Fruit fly (Drosophila melanogaster): ENCODE results near the gene CG17110.

Gene CG17110

DNA sequence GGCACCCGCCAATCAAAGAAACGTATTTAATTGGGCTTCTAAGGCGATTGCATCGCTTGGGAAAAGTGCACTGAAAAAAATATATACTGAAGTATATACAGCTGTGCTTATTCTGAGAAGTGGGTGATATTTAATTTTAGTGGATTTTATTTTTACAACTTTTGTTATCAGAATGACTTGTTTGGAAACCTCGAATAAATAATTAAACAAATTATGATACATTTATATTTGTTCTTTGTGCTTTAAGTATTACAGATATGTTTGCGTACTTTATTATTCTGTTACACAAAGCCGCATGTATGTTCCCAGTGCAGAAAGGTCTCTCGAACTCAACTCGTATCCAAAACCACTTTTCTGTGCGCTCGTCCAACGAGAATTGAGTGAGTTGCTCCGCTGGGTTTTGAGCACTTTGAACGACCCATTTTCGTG is 42.8 kb upstream of the CG17110 start (continued):
- TF ChIP-seq CG10267 (tag; optimal IDR thresholded peaks at IDR 0.05) (peak; percentile 74), hth (optimal IDR thresholded peaks at IDR 0.05) (no peak), bigmax (GFP tag; optimal IDR thresholded peaks at IDR 0.05) (no peak), psq (GFP tag; optimal IDR thresholded peaks at IDR 0.05) (peak; percentile 21), Stat92E (GFP tag; optimal IDR thresholded peaks at IDR 0.05) (peak in 1 of 3 experiments; percentile 32), YL-1 (GFP tag; optimal IDR thresholded peaks at IDR 0.05) (no peak), CG17612 (GFP tag; IDR thresholded peaks at IDR 0.05) (no peak; the same call in 1 of the 2 replicates), CG2712 (tag; optimal IDR thresholded peaks at IDR 0.05) (peak; percentile 88), salm (tag; optimal IDR thresholded peaks at IDR 0.05) (peak; percentile 30), Ets65A (GFP tag) (peak; percentile 95), ftz-f1 (GFP tag; optimal IDR thresholded peaks at IDR 0.05) (no peak), CG10654 (GFP tag; optimal IDR thresholded peaks at IDR 0.05) (peak; percentile 41), CG9215 (GFP tag; IDR thresholded peaks at IDR 0.05) (peak; percentile 46; the same call in 1 of the 2 replicates), CG7271 (tag; optimal IDR thresholded peaks at IDR 0.05) (no peak), CG15073 (GFP tag; optimal IDR thresholded peaks at IDR 0.05) (no peak), CG1024 (GFP tag; IDR thresholded peaks at IDR 0.05) (peak; percentile 32; the same call in 1 of the 2 replicates), CHES-1-like (GFP tag; optimal IDR thresholded peaks at IDR 0.05) (no peak), cg (GFP tag; optimal IDR thresholded peaks at IDR 0.05) (no peak), Fer3 (tag; optimal IDR thresholded peaks at IDR 0.05) (peak; percentile 69), Hr3 (GFP tag; optimal IDR thresholded peaks at IDR 0.05) (peak; percentile 69), nerfin-2 (GFP tag; IDR thresholded peaks at IDR 0.05; ENCODE audit: partially characterized antibody) (no peak), slou (GFP tag; optimal IDR thresholded peaks at IDR 0.05) (peak; percentile 19), Oaz (GFP tag; IDR thresholded peaks at IDR 0.05) (peak; percentile 54; the same call in 1 of the 2 replicates), emc (GFP tag; optimal IDR thresholded peaks at IDR 0.05) (no peak), dmrt99B (tag; optimal IDR thresholded peaks at IDR 0.05) (peak; percentile 92), Dfd (GFP tag; optimal IDR thresholded peaks at IDR 0.05) (no peak), CG11398 (GFP tag; optimal IDR thresholded peaks at IDR 0.05) (no peak), bowl (GFP tag; IDR thresholded peaks at IDR 0.05) (no peak), bcd (GFP tag; optimal IDR thresholded peaks at IDR 0.05) (peak; percentile 71), CG2120 (GFP tag; optimal IDR thresholded peaks at IDR 0.05) (peak; percentile 57), stc (GFP tag; IDR thresholded peaks at IDR 0.05) (no peak; the same call in none of the 2 replicates), B-H2 (GFP tag; optimal IDR thresholded peaks at IDR 0.05) (no peak), pros (GFP tag; optimal IDR thresholded peaks at IDR 0.05) (peak; percentile 84), dpn (GFP tag; optimal IDR thresholded peaks at IDR 0.05) (peak; percentile 61 to 69), CG4328 (GFP tag; optimal IDR thresholded peaks at IDR 0.05) (peak; percentile 62), Opbp (GFP tag; IDR thresholded peaks at IDR 0.05; ENCODE audit: partially characterized antibody) (no peak), Nf-YB (GFP tag; optimal IDR thresholded peaks at IDR 0.05) (peak; percentile 78), CG4820 (GFP tag; optimal IDR thresholded peaks at IDR 0.05) (peak; percentile 60), al (GFP tag; IDR thresholded peaks at IDR 0.05) (peak; percentile 55), otp (GFP tag; IDR thresholded peaks at IDR 0.05) (0 out of 3 replicates have a peak, but pooled peaks have one; percentile 16), crp (GFP tag; optimal IDR thresholded peaks at IDR 0.05) (peak in 1 of 2 experiments; percentile 20), toy (GFP tag; IDR thresholded peaks at IDR 0.05) (no peak), lbe (GFP tag; optimal IDR thresholded peaks at IDR 0.05) (peak; percentile 33), NK7.1 (GFP tag; optimal IDR thresholded peaks at IDR 0.05) (peak; percentile 28), tio (GFP tag; optimal IDR thresholded peaks at IDR 0.05) (peak; percentile 58), CG10147 (GFP tag; optimal IDR thresholded peaks at IDR 0.05) (peak; percentile 45), mirr (GFP tag; optimal IDR thresholded peaks at IDR 0.05) (no peak), CG16813 (GFP tag; IDR thresholded peaks at IDR 0.05; ENCODE audit: partially characterized antibody) (no peak), CG12071 (GFP tag; optimal IDR thresholded peaks at IDR 0.05) (peak; percentile 43), CG15011 (GFP tag; optimal IDR thresholded peaks at IDR 0.05) (peak; percentile 40), Bteb2 (GFP tag; optimal IDR thresholded peaks at IDR 0.05) (peak; percentile 60)

Data from whole organism, embryonic.